Worm (Caenorhabditis elegans) whole organism, late embryonic: Measurements from ENCODE around the gene F46E10.18.

Experiments used
- ama-1 ChIP-seq: fragments of 150-350 bp; optimal IDR thresholded peaks from 2 replicates; lab custom pipeline; 2014
- ceh-45 ChIP-seq: fragments of 200-800 bp; sonication (Bioruptor generic); IDR thresholded peaks from 2 replicates; pipeline ENCODE4 v1.3.6; 2022; ENCODE audit warnings: missing genetic modification reagents, missing genetic modification characterization, missing compliant biosample characterization
- dve-1 ChIP-seq: sonication (generic microtip); optimal IDR thresholded peaks from 2 replicates; lab custom pipeline; 2017; ENCODE audit warnings: antibody characterized with exemption, mild to moderate bottlenecking, missing genetic modification characterization, missing compliant biosample characterization
- elt-2 ChIP-seq: sonication (generic microtip); optimal IDR thresholded peaks from 2 replicates; lab custom pipeline; 2016; ENCODE audit warnings: missing genetic modification reagents, missing genetic modification characterization, missing compliant biosample characterization
- fkh-10 ChIP-seq: fragments of 150-350 bp; optimal IDR thresholded peaks from 2 replicates; lab custom pipeline; 2014; ENCODE audit warnings: missing biosample characterization, missing genetic modification reagents, missing genetic modification characterization
- fkh-6 ChIP-seq: sonication (generic microtip); optimal IDR thresholded peaks from 2 replicates; lab custom pipeline; 2016; ENCODE audit warnings: missing genetic modification characterization, missing compliant biosample characterization
- hlh-6 ChIP-seq: sonication (generic microtip); optimal IDR thresholded peaks from 2 replicates; lab custom pipeline; 2016; ENCODE audit warnings: missing genotype, missing genetic modification characterization, missing compliant biosample characterization
- pag-3 ChIP-seq: sonication (generic microtip); optimal IDR thresholded peaks from 2 replicates; lab custom pipeline; 2016; ENCODE audit warnings: missing compliant biosample characterization, missing genetic modification characterization, borderline replicate concordance
- pha-4 ChIP-seq: fragments of 150-350 bp; optimal IDR thresholded peaks from 2 replicates; lab custom pipeline; 2018; ENCODE audit warnings: missing biosample characterization, missing genetic modification reagents, missing genetic modification characterization
- pqm-1 ChIP-seq: sonication (generic microtip); optimal IDR thresholded peaks from 2 replicates; lab custom pipeline; 2016; ENCODE audit warnings: missing genetic modification characterization, missing compliant biosample characterization
- zip-5 ChIP-seq: sonication (generic microtip); optimal IDR thresholded peaks from 2 replicates; lab custom pipeline; 2016; ENCODE audit warnings: missing genetic modification characterization, missing compliant biosample characterization

DNA sequence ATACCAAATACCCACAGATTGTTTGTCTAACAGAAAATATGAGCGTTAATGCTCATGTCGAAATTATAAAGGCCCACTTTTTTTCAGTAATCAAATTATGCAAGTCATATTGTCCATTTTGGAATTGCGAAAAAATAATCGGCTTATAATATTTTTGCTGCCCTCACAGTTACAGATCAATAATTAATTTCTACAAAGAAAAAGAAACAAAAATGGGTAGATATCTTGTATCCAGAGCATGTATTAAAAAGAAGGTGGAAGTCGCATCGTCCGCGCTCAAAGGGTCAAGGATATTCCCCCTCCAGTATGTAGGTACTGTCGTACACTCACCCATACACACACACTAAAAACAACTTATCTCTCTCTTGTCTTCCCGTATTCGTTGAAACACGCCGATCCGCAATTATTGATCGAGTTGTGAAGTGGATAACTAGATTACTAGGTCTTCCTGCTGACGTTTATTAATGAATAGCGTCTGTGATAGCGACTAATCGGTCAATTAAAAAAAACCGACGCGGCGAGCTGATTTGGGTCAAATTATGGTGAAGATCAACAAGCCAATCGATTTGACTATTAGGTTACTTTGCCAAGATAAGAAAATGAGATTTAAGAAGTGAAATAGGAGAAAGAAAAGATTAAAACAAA is 6.9 kb upstream of the F46E10.18 start:
- no peak for TF ChIP-seq hlh-6
- no peak for TF ChIP-seq dve-1
- TF ChIP-seq zip-5 (tag; lab: Kevin White, UChicago): no peak
- TF ChIP-seq ceh-45: no peak
- TF ChIP-seq pqm-1 (tag; lab: Kevin White, UChicago): no peak
- no peak for TF ChIP-seq pag-3 (tag; lab: Kevin White, UChicago)
- TF ChIP-seq pha-4 (tag; lab: Kevin White, UChicago): no peak
- TF ChIP-seq fkh-10 (GFP tag; lab: Kevin White, UChicago): no peak
- no peak for TF ChIP-seq ama-1 (lab: Kevin White, UChicago)
- no peak for TF ChIP-seq fkh-6 (tag; lab: Kevin White, UChicago)
- TF ChIP-seq elt-2 (tag; lab: Kevin White, UChicago): no peak
